Worm (Caenorhabditis elegans) whole organism, young adult: ENCODE data around the gene ugt-1.
A peak's percentile ranks its signal among the peaks of the same experiment; 100 is the strongest.

ENCODE experiments used
- B0035.1 ChIP-seq: sonication (generic microtip); optimal IDR thresholded peaks from 2 replicates; lab custom pipeline; 2016; ENCODE audit warnings: missing genetic modification characterization, mild to moderate bottlenecking, missing compliant biosample characterization, missing genotype, missing genetic modification reagents
- D2030.7 ChIP-seq: fragments of 200-800 bp; sonication (Bioruptor generic); IDR thresholded peaks from 2 replicates; pipeline ENCODE4 v1.3.6; 2022; ENCODE audit warnings: missing genetic modification reagents, missing genetic modification characterization, missing compliant biosample characterization
- F23B12.7 ChIP-seq: sonication (generic microtip); optimal IDR thresholded peaks from 2 replicates; lab custom pipeline; 2017; ENCODE audit warnings: missing genetic modification characterization, mild to moderate bottlenecking, missing compliant biosample characterization, antibody characterized with exemption, moderate library complexity; ENCODE audit not compliant: insufficient read depth
- F57A8.1 ChIP-seq: fragments of 200-800 bp; sonication (Bioruptor generic); optimal IDR thresholded peaks from 2 replicates; lab custom pipeline; 2018; ENCODE audit warnings: mild to moderate bottlenecking, missing genetic modification characterization, moderate library complexity, missing compliant biosample characterization
- K11D2.4 ChIP-seq: fragments of 200-800 bp; sonication (Bioruptor generic); IDR thresholded peaks from 2 replicates; pipeline ENCODE4 v1.3.6; 2022; ENCODE audit warnings: missing genetic modification reagents, missing genetic modification characterization, missing compliant biosample characterization
- K12H6.12 ChIP-seq: fragments of 200-800 bp; sonication (Bioruptor generic); optimal IDR thresholded peaks from 2 replicates; lab custom pipeline; 2018; ENCODE audit warnings: mild to moderate bottlenecking, missing genetic modification characterization, missing compliant biosample characterization
- Y53G8AR.9 ChIP-seq: fragments of 200-800 bp; sonication (Bioruptor generic); conservative IDR thresholded peaks from 2 replicates; pipeline ENCODE4 v1.3.6; 2022; ENCODE audit warnings: missing genetic modification reagents, missing genetic modification characterization, missing compliant biosample characterization
- Y67H2A.10 ChIP-seq: fragments of 200-800 bp; sonication (Bioruptor generic); conservative IDR thresholded peaks from 2 replicates; pipeline ENCODE4 v1.3.6; 2022; ENCODE audit warnings: missing genetic modification reagents, missing genetic modification characterization, missing compliant biosample characterization
- Y79H2A.3 ChIP-seq: fragments of 200-800 bp; sonication (Bioruptor generic); conservative IDR thresholded peaks from 2 replicates; pipeline ENCODE4 v1.3.6; 2022; ENCODE audit warnings: missing genetic modification reagents, missing genetic modification characterization, missing compliant biosample characterization
- ZK185.1 ChIP-seq: sonication (generic microtip); optimal IDR thresholded peaks from 2 replicates; lab custom pipeline; 2016; ENCODE audit warnings: mild to moderate bottlenecking, missing genetic modification characterization, missing compliant biosample characterization; ENCODE audit not compliant: poor library complexity, severe bottlenecking
- ama-1 ChIP-seq, 3 experiments: fragments of 150-350 bp in 1 of 3; sonication (generic microtip) in 2 of 3; optimal IDR thresholded peaks; 2 replicates each; lab custom pipeline; 2014 to 2018; ENCODE audit warnings: missing biosample characterization in 2 of 3, missing genetic modification characterization in 2 of 3, missing genetic modification reagents in 2 of 3
- aptf-2 ChIP-seq: fragments of 200-800 bp; sonication (Bioruptor generic); conservative IDR thresholded peaks from 2 replicates; pipeline ENCODE4 v1.3.6; 2022; ENCODE audit warnings: missing genetic modification reagents, missing genetic modification characterization, missing compliant biosample characterization
- athp-1 ChIP-seq: sonication (generic microtip); optimal IDR thresholded peaks from 2 replicates; lab custom pipeline; 2017; ENCODE audit warnings: mild to moderate bottlenecking, missing genetic modification characterization, missing compliant biosample characterization
- ceh-27 ChIP-seq: fragments of 200-800 bp; sonication (Bioruptor generic); optimal IDR thresholded peaks from 2 replicates; lab custom pipeline; 2018; ENCODE audit warnings: mild to moderate bottlenecking, missing genetic modification characterization, moderate library complexity, missing compliant biosample characterization
- ceh-58 ChIP-seq: fragments of 200-800 bp; sonication (Bioruptor generic); IDR thresholded peaks from 2 replicates; pipeline ENCODE4 v1.3.6; 2022; ENCODE audit warnings: missing genetic modification characterization, missing compliant biosample characterization
- chd-7 ChIP-seq: sonication (generic microtip); optimal IDR thresholded peaks from 2 replicates; lab custom pipeline; 2016; ENCODE audit warnings: mild to moderate bottlenecking, missing genetic modification characterization, moderate library complexity, missing compliant biosample characterization
- dox-1 ChIP-seq: fragments of 200-800 bp; sonication (Bioruptor generic); IDR thresholded peaks from 2 replicates; pipeline ENCODE4 v1.3.6; 2022; ENCODE audit warnings: missing genetic modification reagents, missing genetic modification characterization, missing compliant biosample characterization
- efl-1 ChIP-seq: fragments of 150-350 bp; optimal IDR thresholded peaks from 2 replicates; lab custom pipeline; 2014; ENCODE audit warnings: missing biosample characterization, missing genetic modification reagents, missing genetic modification characterization
- ets-4 ChIP-seq: fragments of 200-800 bp; sonication (Bioruptor generic); optimal IDR thresholded peaks from 2 replicates; lab custom pipeline; 2018; ENCODE audit warnings: mild to moderate bottlenecking, missing genetic modification characterization, missing compliant biosample characterization
- hlh-12 ChIP-seq: sonication (generic microtip); optimal IDR thresholded peaks from 2 replicates; lab custom pipeline; 2016; ENCODE audit warnings: missing genetic modification characterization, missing compliant biosample characterization
- hlh-26 ChIP-seq: fragments of 200-800 bp; sonication (Bioruptor generic); conservative IDR thresholded peaks from 2 replicates; pipeline ENCODE4 v1.3.6; 2022; ENCODE audit warnings: missing genetic modification reagents, missing genetic modification characterization, missing compliant biosample characterization
- hmg-1.2 ChIP-seq: fragments of 200-800 bp; sonication (Bioruptor generic); IDR thresholded peaks from 2 replicates; pipeline ENCODE4 v1.3.6; 2022; ENCODE audit warnings: missing genetic modification reagents, missing genetic modification characterization, missing compliant biosample characterization
- hrde-1 ChIP-seq: sonication (generic microtip); optimal IDR thresholded peaks from 2 replicates; lab custom pipeline; 2016; ENCODE audit warnings: missing genetic modification characterization, mild to moderate bottlenecking, missing compliant biosample characterization, moderate library complexity, missing genotype, missing genetic modification reagents, borderline replicate concordance
- let-607 ChIP-seq, 2 experiments: fragments of 200-800 bp in 1 of 2; sonication (Bioruptor generic) in 1 of 2; sonication (generic microtip) in 1 of 2; optimal IDR thresholded peaks; 2 replicates each; lab custom pipeline; 2016 to 2018; ENCODE audit warnings: mild to moderate bottlenecking in 2 of 2, missing compliant biosample characterization in 2 of 2, missing genetic modification characterization in 2 of 2, moderate library complexity in 2 of 2, missing genotype in 1 of 2
- lin-54 ChIP-seq: fragments of 200-800 bp; sonication (Bioruptor generic); optimal IDR thresholded peaks from 2 replicates; lab custom pipeline; 2018; ENCODE audit warnings: mild to moderate bottlenecking, missing genetic modification characterization, missing compliant biosample characterization
- lir-1 ChIP-seq: fragments of 200-800 bp; sonication (Bioruptor generic); conservative IDR thresholded peaks from 2 replicates; pipeline ENCODE4 v1.3.6; 2022; ENCODE audit warnings: missing genetic modification reagents, missing genetic modification characterization, missing compliant biosample characterization
- lsy-27 ChIP-seq: sonication (generic microtip); optimal IDR thresholded peaks from 2 replicates; lab custom pipeline; 2017; ENCODE audit warnings: missing genetic modification characterization, mild to moderate bottlenecking, missing compliant biosample characterization, antibody characterized with exemption, missing genotype, borderline replicate concordance; ENCODE audit not compliant: insufficient read depth
- madf-10 ChIP-seq: sonication (generic microtip); optimal IDR thresholded peaks from 2 replicates; lab custom pipeline; 2016; ENCODE audit warnings: mild to moderate bottlenecking, missing genetic modification characterization, missing compliant biosample characterization
- madf-3 ChIP-seq: fragments of 200-800 bp; sonication (Bioruptor generic); IDR thresholded peaks from 2 replicates; pipeline ENCODE4 v1.3.6; 2022; ENCODE audit warnings: missing genetic modification reagents, missing genetic modification characterization, missing compliant biosample characterization
- madf-6 ChIP-seq: fragments of 200-800 bp; sonication (Bioruptor generic); IDR thresholded peaks from 2 replicates; pipeline ENCODE4 v1.3.6; 2022; ENCODE audit warnings: missing genetic modification reagents, missing genetic modification characterization, missing compliant biosample characterization
- mel-28 ChIP-seq: sonication (generic microtip); optimal IDR thresholded peaks from 2 replicates; lab custom pipeline; 2016; ENCODE audit warnings: borderline replicate concordance, mild to moderate bottlenecking, missing genetic modification characterization, missing compliant biosample characterization
- nfya-1 ChIP-seq: sonication (generic microtip); optimal IDR thresholded peaks from 2 replicates; lab custom pipeline; 2017; ENCODE audit warnings: antibody characterized with exemption, missing compliant biosample characterization, missing genetic modification characterization, borderline replicate concordance; ENCODE audit not compliant: insufficient read depth
- nfyb-1 ChIP-seq: fragments of 200-800 bp; sonication (Bioruptor generic); IDR thresholded peaks from 2 replicates; pipeline ENCODE4 v1.3.6; 2022; ENCODE audit warnings: missing genetic modification reagents, missing genetic modification characterization, missing compliant biosample characterization
- nhr-120 ChIP-seq: fragments of 200-800 bp; sonication (Bioruptor generic); IDR thresholded peaks from 2 replicates; pipeline ENCODE4 v1.3.6; 2022; ENCODE audit warnings: missing genetic modification characterization, missing compliant biosample characterization
- rcor-1 ChIP-seq: fragments of 200-800 bp; sonication (Bioruptor generic); IDR thresholded peaks from 2 replicates; pipeline ENCODE4 v1.3.6; 2022; ENCODE audit warnings: missing genetic modification reagents, missing genetic modification characterization, missing compliant biosample characterization
- repo-1 ChIP-seq: sonication (generic microtip); optimal IDR thresholded peaks from 2 replicates; lab custom pipeline; 2017; ENCODE audit warnings: mild to moderate bottlenecking, missing genetic modification characterization, missing compliant biosample characterization
- sea-2 ChIP-seq: fragments of 200-800 bp; sonication (Bioruptor generic); IDR thresholded peaks from 2 replicates; pipeline ENCODE4 v1.3.6; 2022; ENCODE audit warnings: missing genetic modification characterization, missing compliant biosample characterization
- snpc-4 ChIP-seq, 5 experiments: fragments of 150-350 bp in 1 of 5; sonication (generic microtip) in 4 of 5; optimal IDR thresholded peaks; 2 replicates each; lab custom pipeline; 2014 to 2018; ENCODE audit warnings: missing genetic modification characterization in 5 of 5, missing biosample characterization in 3 of 5, antibody characterized with exemption in 2 of 5, mild to moderate bottlenecking in 2 of 5, missing compliant biosample characterization in 2 of 5, missing genotype in 2 of 5, moderate library complexity in 2 of 5, missing genetic modification reagents in 1 of 5
- tbp1 ChIP-seq: fragments of 200-800 bp; sonication (Bioruptor generic); optimal IDR thresholded peaks from 2 replicates; lab custom pipeline; 2018; ENCODE audit warnings: mild to moderate bottlenecking, missing genetic modification characterization, missing compliant biosample characterization
- tbx-9 ChIP-seq: sonication (generic microtip); optimal IDR thresholded peaks from 2 replicates; lab custom pipeline; 2016; ENCODE audit warnings: borderline replicate concordance, missing genetic modification characterization, inconsistent platforms, missing compliant biosample characterization
- tlf-1 ChIP-seq: fragments of 200-800 bp; sonication (Bioruptor generic); optimal IDR thresholded peaks from 2 replicates; lab custom pipeline; 2018; ENCODE audit warnings: mild to moderate bottlenecking, missing genetic modification characterization, missing compliant biosample characterization
- xnd-1 ChIP-seq: sonication (generic microtip); optimal IDR thresholded peaks from 2 replicates; lab custom pipeline; 2016; ENCODE audit warnings: missing genotype, missing genetic modification reagents, missing genetic modification characterization, missing compliant biosample characterization
- zfh-2 ChIP-seq: fragments of 200-800 bp; sonication (Bioruptor generic); conservative IDR thresholded peaks from 2 replicates; pipeline ENCODE4 v1.3.6; 2022; ENCODE audit warnings: missing genetic modification reagents, missing genetic modification characterization, missing compliant biosample characterization
- ztf-3 ChIP-seq: fragments of 200-800 bp; sonication (Bioruptor generic); optimal IDR thresholded peaks from 2 replicates; lab custom pipeline; 2018; ENCODE audit warnings: mild to moderate bottlenecking, missing genetic modification characterization, missing compliant biosample characterization
- ztf-6 ChIP-seq: fragments of 200-800 bp; sonication (Bioruptor generic); IDR thresholded peaks from 2 replicates; pipeline ENCODE4 v1.3.6; 2022; ENCODE audit warnings: missing genetic modification reagents, missing genetic modification characterization, missing compliant biosample characterization

The ugt-1 gene

ce11 chrV:10352928-10353427 lies 42.5 kb upstream of the ugt-1 start, which contains the start of gene nol-56 (continued):
- TF ChIP-seq ztf-6 (GFP tag; lab: Robert Waterston, UW) (no peak), madf-10 (tag; lab: Kevin White, UChicago) (peak; percentile 29), ceh-58 (GFP tag; lab: Robert Waterston, UW) (no peak), snpc-4 (GFP tag; optimal IDR thresholded peaks at IDR 0.05; lab: Kevin White, UChicago) (peak; percentile 17), snpc-4 (tag; optimal IDR thresholded peaks at IDR 0.05; lab: Kevin White, UChicago) (peak in 3 of 4 experiments; percentile 41 to 50 (median 48)), ceh-27 (peak; percentile 65), ztf-3 (no peak), madf-6 (GFP tag; lab: Robert Waterston, UW) (peak; percentile 51; the same call in 1 of the 2 replicates), lir-1 (peak; percentile 33; the same call in 1 of the 2 replicates), Y79H2A.3 (GFP tag; lab: Robert Waterston, UW) (no peak), sea-2 (no peak), mel-28 (tag; lab: Kevin White, UChicago) (no peak), efl-1 (GFP tag; lab: Kevin White, UChicago) (peak; percentile 49), hrde-1 (tag; lab: Kevin White, UChicago) (peak; percentile 13), let-607 (tag; optimal IDR thresholded peaks at IDR 0.05; lab: Kevin White, UChicago) (peak in 1 of 2 experiments; percentile 60), F23B12.7 (tag; lab: Kevin White, UChicago) (no peak), ets-4 (GFP tag; lab: Kevin White, UChicago) (no peak), madf-3 (GFP tag; lab: Robert Waterston, UW) (peak; percentile 79), zfh-2 (no peak), dox-1 (GFP tag; lab: Robert Waterston, UW) (peak; percentile 74), xnd-1 (tag; lab: Kevin White, UChicago) (no peak), K11D2.4 (GFP tag; lab: Robert Waterston, UW) (no peak), nfyb-1 (0 out of 2 replicates have a peak, but pooled peaks have one; percentile 62), lsy-27 (tag; lab: Kevin White, UChicago) (no peak), B0035.1 (tag; lab: Kevin White, UChicago) (no peak), ama-1 (optimal IDR thresholded peaks at IDR 0.05; lab: Kevin White, UChicago) (no peak), ama-1 (GFP tag; optimal IDR thresholded peaks at IDR 0.05; lab: Kevin White, UChicago) (no peak), repo-1 (tag; lab: Kevin White, UChicago) (no peak), K12H6.12 (tag; lab: Kevin White, UChicago) (peak; percentile 24), Y53G8AR.9 (0 out of 2 replicates have a peak, but pooled peaks have one; percentile 38), F57A8.1 (GFP tag; lab: Kevin White, UChicago) (no peak), D2030.7 (peak; percentile 53), tbp1 (GFP tag; lab: Kevin White, UChicago) (peak; percentile 47), tbx-9 (tag; lab: Kevin White, UChicago) (no peak), hlh-26 (GFP tag; lab: Robert Waterston, UW) (no peak), hmg-1.2 (GFP tag; lab: Robert Waterston, UW) (0 out of 2 replicates have a peak, but pooled peaks have one; percentile 10), rcor-1 (GFP tag; lab: Robert Waterston, UW) (0 out of 2 replicates have a peak, but pooled peaks have one; percentile 15), Y67H2A.10 (GFP tag; lab: Robert Waterston, UW) (no peak), nhr-120 (GFP tag; lab: Robert Waterston, UW) (no peak), nfya-1 (tag; lab: Kevin White, UChicago) (no peak), chd-7 (tag; lab: Kevin White, UChicago) (no peak), lin-54 (GFP tag; lab: Kevin White, UChicago) (peak; percentile 72), ZK185.1 (tag; lab: Kevin White, UChicago) (peak; percentile 79), athp-1 (tag; lab: Kevin White, UChicago) (peak; percentile 2), hlh-12 (tag; lab: Kevin White, UChicago) (no peak), aptf-2 (GFP tag; lab: Robert Waterston, UW) (no peak), tlf-1 (GFP tag; lab: Kevin White, UChicago) (peak; percentile 48)
